Worm (Caenorhabditis elegans) whole organism, L2 larva: Measurements from ENCODE around the gene T09A5.4.

Source experiments
- C34F6.9 ChIP-seq: fragments of 150-350 bp; optimal IDR thresholded peaks from 2 replicates; lab custom pipeline; 2014; ENCODE audit warnings: missing biosample characterization, missing genetic modification characterization
- F13H6.1 ChIP-seq: sonication (generic microtip); optimal IDR thresholded peaks from 2 replicates; lab custom pipeline; 2016; ENCODE audit warnings: missing genetic modification characterization, missing compliant biosample characterization
- alr-1 ChIP-seq: fragments of 150-350 bp; optimal IDR thresholded peaks from 2 replicates; lab custom pipeline; 2014; ENCODE audit warnings: missing biosample characterization, missing genetic modification characterization
- ama-1 ChIP-seq: fragments of 150-350 bp; optimal IDR thresholded peaks from 2 replicates; lab custom pipeline; 2018; ENCODE audit warnings: inconsistent platforms
- blmp-1 ChIP-seq: sonication (generic microtip); optimal IDR thresholded peaks from 2 replicates; lab custom pipeline; 2017; ENCODE audit warnings: missing genetic modification characterization, mild to moderate bottlenecking, missing compliant biosample characterization, antibody characterized with exemption, moderate library complexity; ENCODE audit not compliant: insufficient read depth
- dmd-4 ChIP-seq: sonication (generic microtip); optimal IDR thresholded peaks from 2 replicates; lab custom pipeline; 2017; ENCODE audit warnings: missing biosample characterization, missing genetic modification characterization
- egl-27 ChIP-seq: sonication (generic microtip); optimal IDR thresholded peaks from 3 replicates; lab custom pipeline; 2017; ENCODE audit warnings: missing biosample characterization, missing genetic modification reagents, missing genetic modification characterization
- elt-1 ChIP-seq: fragments of 150-350 bp; optimal IDR thresholded peaks from 2 replicates; lab custom pipeline; 2014; ENCODE audit warnings: missing biosample characterization, missing genetic modification characterization
- fos-1 ChIP-seq: fragments of 150-350 bp; optimal IDR thresholded peaks from 2 replicates; lab custom pipeline; 2014; ENCODE audit warnings: missing biosample characterization, missing genetic modification characterization
- lin-11 ChIP-seq: fragments of 150-350 bp; sonication (generic microtip); optimal IDR thresholded peaks from 2 replicates; lab custom pipeline; 2014; ENCODE audit warnings: missing biosample characterization, missing genetic modification characterization, inconsistent platforms, mixed read lengths
- lsy-2 ChIP-seq, 2 experiments: fragments of 150-350 bp in 1 of 2; sonication (generic microtip) in 1 of 2; optimal IDR thresholded peaks; 2 replicates each; lab custom pipeline; 2014 to 2017; ENCODE audit warnings: missing biosample characterization in 2 of 2, missing genetic modification characterization in 2 of 2
- mab-5 ChIP-seq: fragments of 150-350 bp; optimal IDR thresholded peaks from 2 replicates; lab custom pipeline; 2014; ENCODE audit warnings: missing biosample characterization, missing genetic modification characterization
- mbf-1 ChIP-seq: sonication (generic microtip); optimal IDR thresholded peaks from 2 replicates; lab custom pipeline; 2017; ENCODE audit warnings: missing biosample characterization, missing genetic modification characterization
- mdl-1 ChIP-seq, 2 experiments: fragments of 150-350 bp in 1 of 2; sonication (generic microtip) in 1 of 2; optimal IDR thresholded peaks; 2 replicates each; lab custom pipeline; 2017; ENCODE audit warnings: missing biosample characterization in 2 of 2, missing genetic modification characterization in 2 of 2
- nhr-10 ChIP-seq: sonication (generic microtip); optimal IDR thresholded peaks from 2 replicates; lab custom pipeline; 2017; ENCODE audit warnings: missing biosample characterization, missing genetic modification characterization
- nhr-11 ChIP-seq: fragments of 150-350 bp; optimal IDR thresholded peaks from 2 replicates; lab custom pipeline; 2014; ENCODE audit warnings: missing biosample characterization, missing genetic modification characterization
- nhr-129 ChIP-seq: fragments of 150-350 bp; optimal IDR thresholded peaks from 2 replicates; lab custom pipeline; 2014; ENCODE audit warnings: missing biosample characterization, missing genetic modification characterization
- nhr-21 ChIP-seq: fragments of 150-350 bp; optimal IDR thresholded peaks from 2 replicates; lab custom pipeline; 2014; ENCODE audit warnings: missing biosample characterization, missing genetic modification characterization
- nhr-23 ChIP-seq: fragments of 150-350 bp; optimal IDR thresholded peaks from 2 replicates; lab custom pipeline; 2014; ENCODE audit warnings: missing biosample characterization, missing genetic modification reagents, missing genetic modification characterization
- nhr-237 ChIP-seq: fragments of 150-350 bp; optimal IDR thresholded peaks from 2 replicates; lab custom pipeline; 2014; ENCODE audit warnings: missing biosample characterization, missing genetic modification characterization
- nhr-25 ChIP-seq: fragments of 150-350 bp; sonication (generic microtip); optimal IDR thresholded peaks from 3 replicates; lab custom pipeline; 2014; ENCODE audit warnings: missing biosample characterization, missing genetic modification characterization
- nhr-6 ChIP-seq: fragments of 150-350 bp; optimal IDR thresholded peaks from 2 replicates; lab custom pipeline; 2014; ENCODE audit warnings: missing biosample characterization, missing genetic modification characterization
- peb-1 ChIP-seq: fragments of 150-350 bp; optimal IDR thresholded peaks from 2 replicates; lab custom pipeline; 2014; ENCODE audit warnings: missing biosample characterization, missing genetic modification characterization
- skn-1 ChIP-seq: sonication (generic microtip); optimal IDR thresholded peaks from 2 replicates; lab custom pipeline; 2017; ENCODE audit warnings: missing biosample characterization, missing genetic modification characterization
- sma-3 ChIP-seq: sonication (generic microtip); optimal IDR thresholded peaks from 2 replicates; lab custom pipeline; 2016; ENCODE audit warnings: missing genetic modification reagents, missing genetic modification characterization, missing compliant biosample characterization
- sma-9 ChIP-seq, 2 experiments: fragments of 150-350 bp in 1 of 2; sonication (generic microtip) in 1 of 2; optimal IDR thresholded peaks; 2 replicates each; lab custom pipeline; 2014 to 2016; ENCODE audit warnings: missing genetic modification characterization in 2 of 2, mild to moderate bottlenecking in 1 of 2, missing biosample characterization in 1 of 2, missing compliant biosample characterization in 1 of 2, missing genetic modification reagents in 1 of 2, moderate library complexity in 1 of 2
- snpc-4 ChIP-seq: fragments of 150-350 bp; optimal IDR thresholded peaks from 2 replicates; lab custom pipeline; 2014; ENCODE audit warnings: missing biosample characterization, missing genetic modification characterization
- unc-39 ChIP-seq: fragments of 150-350 bp; optimal IDR thresholded peaks from 2 replicates; lab custom pipeline; 2014; ENCODE audit warnings: missing biosample characterization, missing genetic modification characterization
- unc-55 ChIP-seq: fragments of 150-350 bp; sonication (generic microtip); optimal IDR thresholded peaks from 3 replicates; lab custom pipeline; 2014; ENCODE audit warnings: missing biosample characterization, missing genetic modification reagents, missing genetic modification characterization
- unc-62 ChIP-seq: fragments of 150-350 bp; optimal IDR thresholded peaks from 2 replicates; lab custom pipeline; 2014; ENCODE audit warnings: missing biosample characterization, missing genetic modification reagents, missing genetic modification characterization
- zag-1 ChIP-seq: fragments of 150-350 bp; optimal IDR thresholded peaks from 2 replicates; lab custom pipeline; 2014; ENCODE audit warnings: missing biosample characterization, missing genetic modification characterization
- ztf-1 ChIP-seq: fragments of 200-800 bp; sonication (Bioruptor generic); conservative IDR thresholded peaks from 2 replicates; pipeline ENCODE4 v1.3.6; 2022; ENCODE audit warnings: missing genetic modification characterization, missing compliant biosample characterization
- ztf-4 ChIP-seq: fragments of 150-350 bp; optimal IDR thresholded peaks from 2 replicates; lab custom pipeline; 2014; ENCODE audit warnings: missing biosample characterization, missing genetic modification characterization

Gene T09A5.4

ce11 chrII:7813645-7814044 lies 32.3 kb upstream of the T09A5.4 start:
- TF ChIP-seq fos-1: peak; percentile 26
- no peak for TF ChIP-seq blmp-1 (tag; lab: Kevin White, UChicago)
- TF ChIP-seq C34F6.9 (tag; lab: Kevin White, UChicago): no peak
- peak; percentile 24 for TF ChIP-seq skn-1 (tag; lab: Kevin White, UChicago)

ce11 chrII:7814215-7814614 lies 31.8 kb upstream of the T09A5.4 start:
- TF ChIP-seq mab-5 (tag; lab: Kevin White, UChicago): peak; percentile 49
- no peak for TF ChIP-seq mdl-1 (tag; optimal IDR thresholded peaks at IDR 0.05; lab: Kevin White, UChicago)
- TF ChIP-seq alr-1 (tag; lab: Kevin White, UChicago): no peak
- TF ChIP-seq, all 48 proteins: peak for 1

DNA sequence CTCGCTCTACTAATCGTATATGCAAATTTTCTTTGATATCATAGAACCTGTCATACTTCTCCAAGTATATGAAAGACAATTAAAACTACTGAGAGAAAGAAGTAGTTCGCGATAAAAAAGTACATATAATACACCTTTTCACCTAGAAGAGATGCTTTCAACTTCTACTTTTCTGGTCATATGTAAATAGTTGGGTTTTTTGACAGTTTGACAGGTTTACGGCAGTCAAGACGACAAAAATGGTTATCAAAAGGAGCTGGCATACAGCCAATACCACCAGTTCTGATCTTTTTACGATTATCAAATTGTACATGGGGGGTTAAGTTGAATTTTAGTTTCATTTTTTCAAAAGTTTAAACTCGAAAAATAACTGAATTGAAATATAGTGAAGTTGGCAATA lies 31.1 kb upstream of the T09A5.4 start:
- TF ChIP-seq fos-1 (peak; percentile 49), nhr-21 (tag; lab: Kevin White, UChicago) (no peak), nhr-11 (tag; lab: Kevin White, UChicago) (no peak), skn-1 (tag; lab: Kevin White, UChicago) (peak; percentile 30), nhr-237 (tag; lab: Kevin White, UChicago) (no peak), zag-1 (no peak), snpc-4 (tag; lab: Kevin White, UChicago) (no peak), mdl-1 (tag; optimal IDR thresholded peaks at IDR 0.05; lab: Kevin White, UChicago) (no peak), nhr-23 (tag; lab: Kevin White, UChicago) (no peak), mbf-1 (tag; lab: Kevin White, UChicago) (no peak), blmp-1 (tag; lab: Kevin White, UChicago) (no peak)

DNA sequence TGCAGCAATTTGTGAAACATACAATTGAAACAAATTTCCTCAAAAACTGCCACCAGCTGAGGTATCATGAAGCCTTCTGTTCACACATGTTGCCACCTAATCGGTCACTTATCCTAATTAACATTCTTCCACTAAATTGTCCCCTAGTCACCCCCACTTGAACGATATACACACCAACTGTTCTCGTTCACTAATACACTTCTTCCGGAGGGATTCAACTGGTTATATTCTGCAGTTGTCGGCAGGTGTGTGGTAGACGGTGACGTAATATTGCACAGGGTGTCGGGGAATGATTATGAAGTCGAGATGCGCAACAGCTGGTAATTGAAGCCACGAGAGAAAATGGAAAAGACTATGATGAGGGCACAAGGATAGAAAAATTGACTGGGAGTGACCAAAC lies 30.6 kb upstream of the T09A5.4 start:
- no peak for TF ChIP-seq unc-55 (GFP tag; lab: Kevin White, UChicago)
- peak; percentile 34 for TF ChIP-seq nhr-129 (tag; lab: Kevin White, UChicago)
- no peak for TF ChIP-seq dmd-4
- TF ChIP-seq sma-3 (GFP tag; lab: Kevin White, UChicago): no peak

ce11 chrII:7816163-7816776 lies 29.7 kb upstream of the T09A5.4 start, which contains the start of gene cki-2:
Gene cki-2 (plus strand): TSS chrII:7816499.
- TF ChIP-seq nhr-10 (tag; lab: Kevin White, UChicago) (no peak), sma-9 (GFP tag; optimal IDR thresholded peaks at IDR 0.05; lab: Kevin White, UChicago) (peak; percentile 26), sma-9 (tag; optimal IDR thresholded peaks at IDR 0.05; lab: Kevin White, UChicago) (no peak), fos-1 (peak; percentile 43), lsy-2 (tag; optimal IDR thresholded peaks at IDR 0.05; lab: Kevin White, UChicago) (peak in 1 of 2 experiments; percentile 45), mdl-1 (tag; optimal IDR thresholded peaks at IDR 0.05; lab: Kevin White, UChicago) (no peak), unc-55 (GFP tag; lab: Kevin White, UChicago) (peak; percentile 23), egl-27 (tag; lab: Kevin White, UChicago) (no peak), C34F6.9 (tag; lab: Kevin White, UChicago) (peak; percentile 28)

DNA sequence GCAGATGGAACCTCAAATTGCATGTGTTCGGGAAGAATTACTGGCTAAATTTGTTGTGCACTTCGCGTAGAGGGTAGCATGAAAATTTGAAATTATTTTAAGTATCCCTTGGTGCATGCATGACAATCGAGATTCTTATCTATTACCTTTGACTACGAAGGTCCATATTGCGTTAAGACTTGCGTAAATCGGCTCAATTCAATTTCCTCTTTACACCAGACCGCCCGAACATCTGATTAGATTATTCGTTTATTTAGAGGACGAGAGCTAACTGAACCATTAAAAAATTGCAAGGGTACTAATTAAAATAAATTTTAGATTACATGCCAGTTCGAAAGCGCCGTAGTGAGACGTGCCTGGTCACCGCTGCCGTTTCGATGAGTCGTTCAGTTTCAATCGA lies 28.4 kb upstream of the T09A5.4 start:
- no peak for TF ChIP-seq ama-1 (lab: Kevin White, UChicago)
- no peak for TF ChIP-seq peb-1 (tag; lab: Kevin White, UChicago)
- TF ChIP-seq ztf-1: no peak
- TF ChIP-seq nhr-6: no peak
- no peak for TF ChIP-seq unc-39 (tag; lab: Kevin White, UChicago)
- TF ChIP-seq elt-1 (tag; lab: Kevin White, UChicago): no peak
- no peak for TF ChIP-seq nhr-25 (tag; lab: Kevin White, UChicago)
- TF ChIP-seq ztf-4: no peak
- TF ChIP-seq C34F6.9 (tag; lab: Kevin White, UChicago): no peak
- no peak for TF ChIP-seq unc-62 (GFP tag; lab: Kevin White, UChicago)
- TF ChIP-seq lin-11 (tag; lab: Kevin White, UChicago): no peak
- TF ChIP-seq F13H6.1: no peak
- no peak for TF ChIP-seq nhr-23 (tag; lab: Kevin White, UChicago)
- no peak for TF ChIP-seq dmd-4
- TF ChIP-seq nhr-237 (tag; lab: Kevin White, UChicago): no peak
- TF ChIP-seq nhr-10 (tag; lab: Kevin White, UChicago): no peak
